Worm (Caenorhabditis elegans): ENCODE measurements around the gene F56D6.22.
A peak's percentile ranks its signal among the peaks of the same experiment; 100 is the strongest.

F56D6.22 gene

DNA sequence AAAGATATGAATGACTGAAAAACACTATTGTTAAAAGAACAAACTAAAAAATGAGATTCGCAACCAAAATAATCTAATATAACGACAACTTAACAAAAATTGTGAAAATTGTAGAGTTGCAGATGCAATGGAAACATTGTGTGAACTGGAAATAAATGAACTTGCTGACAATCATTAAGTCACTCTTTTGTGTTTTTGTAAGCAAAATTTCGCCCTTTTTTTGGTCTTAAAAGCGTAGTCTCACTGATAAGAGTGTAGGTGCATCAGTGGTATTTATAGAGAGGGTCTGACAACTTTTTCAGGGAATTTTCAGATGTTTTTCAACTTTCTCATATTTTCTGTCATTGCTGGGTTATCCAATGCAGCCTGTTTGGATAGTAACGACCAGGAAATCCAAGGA is 18.7 kb upstream of the F56D6.22 start, which contains the start of gene clec-68:
Gene clec-68 (plus strand): TSS at position 301 of the 400 bp plus-strand sequence.
- TF ChIP-seq isw-1 (GFP tag; IDR thresholded peaks at IDR 0.05) (no peak), tbx-2 (tag; optimal IDR thresholded peaks at IDR 0.05) (no peak), snpc-4 (tag; optimal IDR thresholded peaks at IDR 0.05) (no peak), sptf-1 (tag; optimal IDR thresholded peaks at IDR 0.05) (no peak), ztf-11 (tag; optimal IDR thresholded peaks at IDR 0.05) (no peak), hlh-17 (GFP tag; optimal IDR thresholded peaks at IDR 0.05; ENCODE audit: borderline replicate concordance) (no peak), lin-15B (tag; optimal IDR thresholded peaks at IDR 0.05) (no peak), lsy-2 (tag; optimal IDR thresholded peaks at IDR 0.05) (no peak), F16B12.6 (tag; optimal IDR thresholded peaks at IDR 0.05) (no peak), C04F5.9 (tag; optimal IDR thresholded peaks at IDR 0.05) (no peak)

DNA sequence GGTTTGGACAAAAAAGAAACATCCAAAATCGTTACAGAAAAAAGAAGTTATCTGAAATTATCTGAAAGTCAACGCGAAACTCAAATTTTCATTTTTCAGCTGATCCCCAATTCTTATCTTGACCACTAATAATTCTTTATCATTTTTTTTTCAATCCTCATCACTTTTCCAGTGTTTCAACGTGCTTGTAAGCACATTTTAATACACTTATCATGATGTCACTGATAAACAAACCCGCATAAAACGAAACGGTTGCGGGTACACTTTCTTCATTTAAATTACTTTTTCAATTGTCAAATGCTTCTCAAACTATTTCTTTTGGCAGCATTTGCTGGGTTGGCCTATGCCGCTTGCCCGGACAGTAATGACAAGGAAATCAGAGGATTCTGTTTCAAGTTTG is 14.5 kb upstream of the F56D6.22 start, which contains the start of gene clec-67:
Gene clec-67 (plus strand): TSS at position 268 of the 400 bp plus-strand sequence.
- TF ChIP-seq unc-30 (tag; optimal IDR thresholded peaks at IDR 0.05): no peak
- peak; percentile 94 for TF ChIP-seq elt-2 (tag; optimal IDR thresholded peaks at IDR 0.05)
- peak; percentile 21 for TF ChIP-seq pqm-1 (tag; optimal IDR thresholded peaks at IDR 0.05)

DNA sequence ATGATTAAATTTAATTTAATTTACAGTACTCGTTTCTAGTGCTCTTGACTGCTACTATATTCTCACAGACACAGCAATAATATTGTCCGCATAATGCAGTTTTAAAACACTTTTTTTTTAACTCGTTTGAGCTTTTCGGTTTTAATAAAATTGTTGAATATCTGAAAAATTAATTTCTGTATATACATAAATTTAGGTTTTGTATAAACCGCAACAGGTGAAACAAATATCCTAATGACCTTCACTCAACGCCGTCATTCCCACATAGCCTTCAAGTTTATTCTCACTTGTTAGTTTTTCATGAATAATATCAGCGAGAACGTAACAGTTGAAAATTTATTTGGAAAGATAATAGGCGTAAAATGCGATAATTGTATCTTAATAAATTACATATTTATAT is 12.1 kb upstream of the F56D6.22 start, which contains the start of gene srz-19:
Gene srz-19 (plus strand): TSS at position 301 of the 400 bp plus-strand sequence.
- TF ChIP-seq nhr-237 (tag; optimal IDR thresholded peaks at IDR 0.05) (no peak), fkh-8 (tag; optimal IDR thresholded peaks at IDR 0.05) (no peak), unc-62 (GFP tag; optimal IDR thresholded peaks at IDR 0.05) (no peak), aly-2 (tag; optimal IDR thresholded peaks at IDR 0.05) (no peak), lin-15B (tag; optimal IDR thresholded peaks at IDR 0.05) (no peak), C16A3.4 (tag; optimal IDR thresholded peaks at IDR 0.05) (no peak), rnt-1 (tag; optimal IDR thresholded peaks at IDR 0.05) (no peak), ceh-88 (GFP tag; IDR thresholded peaks at IDR 0.05) (no peak), nhr-77 (tag; optimal IDR thresholded peaks at IDR 0.05) (no peak), hlh-4 (tag; optimal IDR thresholded peaks at IDR 0.05) (no peak), nhr-76 (tag; optimal IDR thresholded peaks at IDR 0.05) (no peak), alr-1 (tag; optimal IDR thresholded peaks at IDR 0.05; ENCODE audit: borderline replicate concordance) (no peak), nhr-85 (tag) (no peak), egl-27 (tag; optimal IDR thresholded peaks at IDR 0.05) (no peak)

DNA sequence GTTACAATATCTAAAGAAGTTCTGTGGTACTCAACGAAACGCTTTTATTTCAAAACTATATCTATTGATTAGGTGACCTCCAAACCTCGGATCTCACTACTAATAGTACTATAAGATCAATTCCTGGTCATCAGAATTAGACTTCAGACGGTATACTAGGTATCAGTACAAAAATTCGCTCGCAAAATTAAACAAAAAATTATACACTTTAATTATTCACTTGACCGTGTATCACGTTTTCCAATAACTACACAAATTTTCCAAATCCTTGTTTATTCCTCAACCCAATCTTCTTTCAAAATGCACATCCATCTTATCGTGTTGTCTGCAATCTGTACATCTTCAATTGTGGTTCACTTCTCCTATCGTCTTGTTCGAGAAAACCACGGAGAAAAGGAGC is 10.8 kb upstream of the F56D6.22 start, which contains the start of gene F56D6.23:
Gene F56D6.23 (plus strand): TSS at position 301 of the 400 bp plus-strand sequence.
- no peak for TF ChIP-seq zag-1 (tag; optimal IDR thresholded peaks at IDR 0.05)

DNA sequence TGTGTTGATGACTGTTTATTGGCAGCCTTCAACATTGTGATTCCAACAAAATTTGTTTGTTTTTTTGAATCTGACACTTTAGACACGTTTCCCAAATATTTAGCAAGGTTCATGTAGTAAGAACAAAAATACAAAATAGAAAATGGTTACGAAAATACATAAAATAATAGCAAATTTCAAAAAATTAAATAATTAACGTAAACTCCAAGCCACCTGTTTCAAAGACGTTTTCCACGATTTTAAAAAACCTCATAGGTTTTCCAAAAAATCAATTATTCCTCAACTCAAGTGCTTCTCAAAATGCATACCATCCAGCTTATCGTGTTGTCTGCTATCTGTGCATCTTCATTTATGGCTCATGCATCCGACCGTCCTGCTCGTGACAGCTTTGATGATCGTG is 10.0 kb upstream of the F56D6.22 start, which contains the start of gene F56D6.14:
Gene F56D6.14 (plus strand): TSS at position 301 of the 400 bp plus-strand sequence.
- TF ChIP-seq mef-2 (tag; optimal IDR thresholded peaks at IDR 0.05) (no peak), snu-23 (GFP tag; optimal IDR thresholded peaks at IDR 0.05) (no peak), ceh-88 (GFP tag; IDR thresholded peaks at IDR 0.05) (no peak), nhr-90 (tag; optimal IDR thresholded peaks at IDR 0.05; ENCODE audit: poor library complexity) (no peak), isw-1 (GFP tag; IDR thresholded peaks at IDR 0.05) (no peak), fkh-4 (tag; optimal IDR thresholded peaks at IDR 0.05; ENCODE audit: borderline replicate concordance) (no peak), elt-2 (tag; optimal IDR thresholded peaks at IDR 0.05) (no peak), jun-1 (tag; optimal IDR thresholded peaks at IDR 0.05) (no peak), egl-27 (tag; optimal IDR thresholded peaks at IDR 0.05) (no peak), F16B12.6 (tag; optimal IDR thresholded peaks at IDR 0.05) (no peak), unc-62 (GFP tag; optimal IDR thresholded peaks at IDR 0.05) (no peak)

DNA sequence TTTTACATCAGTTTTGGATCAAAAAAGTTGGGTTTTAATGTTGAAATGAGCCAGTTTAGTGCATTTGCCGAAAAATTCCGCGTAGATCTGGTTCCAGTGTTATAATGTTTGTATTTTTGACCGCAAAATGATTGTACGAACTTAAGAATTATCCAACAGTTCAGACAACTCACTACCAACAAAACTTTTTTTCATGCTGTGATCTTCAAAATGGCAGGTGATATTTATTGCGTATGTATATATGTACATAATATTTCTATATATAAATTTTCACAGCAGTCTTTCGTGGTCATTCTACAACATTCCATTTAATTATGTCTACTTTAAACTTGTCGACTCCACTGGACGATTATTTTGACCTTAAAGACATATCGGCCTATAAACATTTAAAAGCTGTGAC is 7.9 kb upstream of the F56D6.22 start, which contains the start of gene srz-20:
Gene srz-20 (plus strand): TSS at position 301 of the 400 bp plus-strand sequence.
- TF ChIP-seq efl-3 (GFP tag; optimal IDR thresholded peaks at IDR 0.05) (no peak), lin-13 (GFP tag; optimal IDR thresholded peaks at IDR 0.05) (no peak), pax-3 (tag; optimal IDR thresholded peaks at IDR 0.05) (no peak), ceh-63 (GFP tag; optimal IDR thresholded peaks at IDR 0.05) (no peak), unc-86 (tag; optimal IDR thresholded peaks at IDR 0.05) (no peak), swsn-7 (tag; optimal IDR thresholded peaks at IDR 0.05) (no peak), lsy-2 (tag; optimal IDR thresholded peaks at IDR 0.05) (no peak), efl-1 (optimal IDR thresholded peaks at IDR 0.05) (no peak), efl-1 (GFP tag; optimal IDR thresholded peaks at IDR 0.05 in 1 of 2) (no peak), elt-2 (tag; optimal IDR thresholded peaks at IDR 0.05) (no peak)

Data from whole organism, L1 larva.